Fruit fly (Drosophila melanogaster) whole organism, embryonic: Measurements from ENCODE around the gene Mpc1.

Experiments used
- CG10209 ChIP-seq: fragments of 200-800 bp; sonication (Bioruptor generic); optimal IDR thresholded peaks from 3 replicates; lab custom pipeline; 2017; ENCODE audit warnings: missing biosample characterization, mild to moderate bottlenecking, missing genetic modification characterization, missing genetic modification reagents
- CG10654 ChIP-seq: fragments of 200-800 bp; sonication (Bioruptor generic); optimal IDR thresholded peaks from 2 replicates; lab custom pipeline; 2016; ENCODE audit warnings: missing biosample characterization, missing genetic modification characterization
- CG12104 ChIP-seq: fragments of 200-800 bp; sonication (Bioruptor generic); optimal IDR thresholded peaks from 3 replicates; lab custom pipeline; 2016; ENCODE audit warnings: missing biosample characterization, missing genetic modification characterization
- CG12155 ChIP-seq: fragments of 200-800 bp; sonication (Bioruptor generic); optimal IDR thresholded peaks from 3 replicates; lab custom pipeline; 2016; ENCODE audit warnings: missing biosample characterization, missing genetic modification characterization
- CG12391 ChIP-seq: fragments of 200-800 bp; sonication (Bioruptor generic); optimal IDR thresholded peaks from 3 replicates; lab custom pipeline; 2018; ENCODE audit warnings: missing biosample characterization, mild to moderate bottlenecking, missing genetic modification characterization, moderate library complexity
- CG13287 ChIP-seq: fragments of 200-800 bp; sonication (Bioruptor generic); IDR thresholded peaks from 2 replicates; pipeline ENCODE4 v1.3.6; 2022; ENCODE audit warnings: missing biosample characterization, missing genetic modification characterization; ENCODE audit not compliant: partially characterized antibody
- CG14965 ChIP-seq: fragments of 200-800 bp; sonication (Bioruptor generic); optimal IDR thresholded peaks from 2 replicates; lab custom pipeline; 2016; ENCODE audit warnings: missing biosample characterization, missing genetic modification characterization, borderline replicate concordance
- CG1529 ChIP-seq: fragments of 200-800 bp; sonication (Bioruptor generic); optimal IDR thresholded peaks from 3 replicates; lab custom pipeline; 2018; ENCODE audit warnings: missing biosample characterization, missing genetic modification characterization
- CG1792 ChIP-seq: fragments of 200-800 bp; sonication (Bioruptor generic); optimal IDR thresholded peaks from 2 replicates; lab custom pipeline; 2016; ENCODE audit warnings: missing biosample characterization, missing genetic modification characterization
- CG2712 ChIP-seq: fragments of 200-800 bp; optimal IDR thresholded peaks from 3 replicates; lab custom pipeline; 2019; ENCODE audit warnings: missing biosample characterization, mild to moderate bottlenecking, missing genetic modification characterization, moderate library complexity
- CG4707 ChIP-seq: fragments of 200-800 bp; sonication (Bioruptor generic); optimal IDR thresholded peaks from 2 replicates; lab custom pipeline; 2018; ENCODE audit warnings: missing biosample characterization, mild to moderate bottlenecking, missing genetic modification characterization, moderate library complexity
- CG5953 ChIP-seq: fragments of 200-800 bp; sonication (Bioruptor generic); IDR thresholded peaks from 2 replicates; pipeline ENCODE4 v1.3.6; 2022; ENCODE audit warnings: missing biosample characterization, missing genetic modification characterization
- CG6272 ChIP-seq: fragments of 200-800 bp; sonication (Bioruptor generic); IDR thresholded peaks from 2 replicates; pipeline ENCODE4 v1.3.6; 2022; ENCODE audit warnings: missing biosample characterization, missing genetic modification characterization
- CG6765 ChIP-seq: fragments of 200-800 bp; sonication (Bioruptor generic); optimal IDR thresholded peaks from 3 replicates; lab custom pipeline; 2017; ENCODE audit warnings: missing biosample characterization, mild to moderate bottlenecking, missing genetic modification characterization
- CG6791 ChIP-seq: fragments of 200-800 bp; sonication (Bioruptor generic); IDR thresholded peaks from 3 replicates; pipeline ENCODE4 v1.3.6; 2022; ENCODE audit warnings: missing biosample characterization, missing genetic modification characterization; ENCODE audit not compliant: partially characterized antibody
- CG7839 ChIP-seq: fragments of 200-800 bp; sonication (Bioruptor generic); optimal IDR thresholded peaks from 3 replicates; lab custom pipeline; 2018; ENCODE audit warnings: missing biosample characterization, mild to moderate bottlenecking, missing genetic modification characterization, moderate library complexity
- CG8290 ChIP-seq, 3 experiments: fragments of 200-800 bp; sonication (Bioruptor generic); optimal IDR thresholded peaks; 2 replicates each; lab custom pipeline; 2016 to 2019; ENCODE audit warnings: missing biosample characterization in 3 of 3, missing genetic modification characterization in 3 of 3, mild to moderate bottlenecking in 2 of 3, moderate library complexity in 1 of 3
- CG9727 ChIP-seq: fragments of 200-800 bp; sonication (Bioruptor generic); optimal IDR thresholded peaks from 3 replicates; lab custom pipeline; 2017; ENCODE audit warnings: missing biosample characterization, mild to moderate bottlenecking, missing genetic modification characterization
- CG9932 ChIP-seq: fragments of 200-800 bp; sonication (Bioruptor generic); IDR thresholded peaks from 2 replicates; pipeline ENCODE4 v1.3.6; 2022; ENCODE audit warnings: missing biosample characterization, missing genetic modification characterization
- D19B ChIP-seq: fragments of 200-800 bp; sonication (Bioruptor generic); optimal IDR thresholded peaks from 2 replicates; lab custom pipeline; 2017; ENCODE audit warnings: missing biosample characterization, mild to moderate bottlenecking, missing genetic modification characterization
- Doc2 ChIP-seq: fragments of 200-800 bp; sonication (Bioruptor generic); IDR thresholded peaks from 2 replicates; pipeline ENCODE4 v1.3.6; 2022; ENCODE audit warnings: missing biosample characterization, missing genetic modification characterization
- Med ChIP-seq: fragments of 200-800 bp; sonication (Bioruptor generic); peaks from one replicate; lab custom pipeline; 2016; ENCODE audit warnings: missing biosample characterization, missing genetic modification characterization, mild to moderate bottlenecking, inconsistent platforms, moderate library complexity
- Sox100B ChIP-seq: fragments of 200-800 bp; sonication (Bioruptor generic); optimal IDR thresholded peaks from 3 replicates; lab custom pipeline; 2018; ENCODE audit warnings: missing biosample characterization, mild to moderate bottlenecking, missing genetic modification characterization
- Sry-δ ChIP-seq: fragments of 200-800 bp; sonication (Bioruptor generic); optimal IDR thresholded peaks from 2 replicates; lab custom pipeline; 2016; ENCODE audit warnings: missing biosample characterization, missing genetic modification characterization
- Trl ChIP-seq, 3 experiments: fragments of >200 bp in 2 of 3; fragments of 200-800 bp in 1 of 3; sonication (Bioruptor generic) in 1 of 3; optimal IDR thresholded peaks; 2 replicates in 1 of 3; 3 replicates in 2 of 3; lab custom pipeline; 2016 to 2017; ENCODE audit warnings: missing biosample characterization in 1 of 3, missing genetic modification characterization in 1 of 3
- Xbp1 ChIP-seq: fragments of 200-800 bp; sonication (Bioruptor generic); optimal IDR thresholded peaks from 3 replicates; lab custom pipeline; 2016; ENCODE audit warnings: missing biosample characterization, mild to moderate bottlenecking, missing genetic modification characterization
- Xrp1 ChIP-seq: fragments of 200-800 bp; sonication (Bioruptor generic); IDR thresholded peaks from 2 replicates; pipeline ENCODE4 v1.3.6; 2022; ENCODE audit warnings: missing biosample characterization, missing genetic modification characterization
- ash1 ChIP-seq: fragments of 200-800 bp; sonication (Bioruptor generic); optimal IDR thresholded peaks from 2 replicates; lab custom pipeline; 2018; ENCODE audit warnings: missing biosample characterization, mild to moderate bottlenecking, missing genetic modification characterization
- bcd ChIP-seq: fragments of 200-800 bp; sonication (Bioruptor generic); optimal IDR thresholded peaks from 2 replicates; lab custom pipeline; 2017; ENCODE audit warnings: missing biosample characterization, mild to moderate bottlenecking, missing genetic modification characterization
- cato ChIP-seq: fragments of 200-800 bp; sonication (Bioruptor generic); optimal IDR thresholded peaks from 2 replicates; lab custom pipeline; 2016; ENCODE audit warnings: missing biosample characterization, missing genetic modification characterization, borderline replicate concordance
- caup ChIP-seq: fragments of 200-800 bp; sonication (Bioruptor generic); optimal IDR thresholded peaks from 3 replicates; lab custom pipeline; 2017; ENCODE audit warnings: missing biosample characterization, mild to moderate bottlenecking, missing genetic modification characterization, moderate library complexity; ENCODE audit not compliant: severe bottlenecking
- cg ChIP-seq: fragments of 200-800 bp; sonication (Bioruptor generic); optimal IDR thresholded peaks from 3 replicates; lab custom pipeline; 2019; ENCODE audit warnings: missing biosample characterization, mild to moderate bottlenecking, missing genetic modification characterization, moderate library complexity
- ci ChIP-seq: fragments of 200-800 bp; sonication (Bioruptor generic); IDR thresholded peaks from 3 replicates; pipeline ENCODE4 v1.3.6; 2022; ENCODE audit warnings: missing biosample characterization, missing genetic modification characterization
- dysf ChIP-seq: fragments of 200-800 bp; sonication (Bioruptor generic); IDR thresholded peaks from 3 replicates; pipeline ENCODE4 v1.3.6; 2022; ENCODE audit warnings: missing biosample characterization, missing genetic modification characterization
- ewg ChIP-seq: fragments of 200-800 bp; sonication (Bioruptor generic); optimal IDR thresholded peaks from 3 replicates; lab custom pipeline; 2017; ENCODE audit warnings: mild to moderate bottlenecking, missing biosample characterization, missing genetic modification reagents, missing genetic modification characterization
- fu2 ChIP-seq: fragments of 200-800 bp; sonication (Bioruptor generic); optimal IDR thresholded peaks from 2 replicates; lab custom pipeline; 2016; ENCODE audit warnings: missing biosample characterization, missing genetic modification characterization
- grau ChIP-seq: fragments of 200-800 bp; optimal IDR thresholded peaks from 3 replicates; lab custom pipeline; 2019; ENCODE audit warnings: missing biosample characterization, mild to moderate bottlenecking, missing genetic modification characterization, moderate library complexity
- gro ChIP-seq: fragments of 200-800 bp; sonication (Bioruptor generic); optimal IDR thresholded peaks from 2 replicates; lab custom pipeline; 2016; ENCODE audit warnings: missing biosample characterization, missing genetic modification characterization
- gsb ChIP-seq: fragments of 200-800 bp; sonication (Bioruptor generic); IDR thresholded peaks from 2 replicates; pipeline ENCODE4 v1.3.6; 2022; ENCODE audit warnings: missing biosample characterization, missing genetic modification characterization
- insv ChIP-seq, 2 experiments: fragments of 200-800 bp; sonication (Bioruptor generic); optimal IDR thresholded peaks; 3 replicates each; lab custom pipeline; 2016 to 2018; ENCODE audit warnings: missing biosample characterization in 2 of 2, missing genetic modification characterization in 2 of 2
- odd ChIP-seq: fragments of 200-800 bp; sonication (Bioruptor generic); optimal IDR thresholded peaks from 2 replicates; lab custom pipeline; 2017; ENCODE audit warnings: missing biosample characterization, mild to moderate bottlenecking, missing genetic modification characterization
- pho ChIP-seq: fragments of 200-800 bp; sonication (Bioruptor generic); optimal IDR thresholded peaks from 2 replicates; lab custom pipeline; 2016; ENCODE audit warnings: missing biosample characterization, missing genetic modification characterization
- schlank ChIP-seq: fragments of 200-800 bp; sonication (Bioruptor generic); optimal IDR thresholded peaks from 2 replicates; lab custom pipeline; 2018; ENCODE audit warnings: missing biosample characterization, mild to moderate bottlenecking, missing genetic modification characterization
- slou ChIP-seq: fragments of 200-800 bp; sonication (Bioruptor generic); optimal IDR thresholded peaks from 3 replicates; lab custom pipeline; 2016; ENCODE audit warnings: missing biosample characterization, missing genetic modification characterization
- usp ChIP-seq: fragments of >200 bp; optimal IDR thresholded peaks from 2 replicates; lab custom pipeline; 2017; ENCODE audit warnings: missing biosample characterization, missing genetic modification characterization
- wdn ChIP-seq: fragments of 200-800 bp; sonication (Bioruptor generic); IDR thresholded peaks from 2 replicates; pipeline ENCODE4 v1.3.6; 2022; ENCODE audit warnings: missing biosample characterization, missing genetic modification characterization
- wor ChIP-seq: fragments of 200-800 bp; sonication (Bioruptor generic); IDR thresholded peaks from 2 replicates; pipeline ENCODE4 v1.3.6; 2022; ENCODE audit warnings: missing biosample characterization, missing genetic modification characterization
- z ChIP-seq: fragments of 200-800 bp; sonication (Bioruptor generic); IDR thresholded peaks from 3 replicates; pipeline ENCODE4 v1.3.6; 2022; ENCODE audit warnings: missing biosample characterization, missing genetic modification characterization

The Mpc1 gene

dm6 chr3R:18917976-18918871, 10.2 kb downstream of the Mpc1 start (continued):
- TF ChIP-seq Trl (optimal IDR thresholded peaks at IDR 0.05; lab: Kevin White, UChicago) (peak; percentile 47 to 61), Trl (GFP tag; optimal IDR thresholded peaks at IDR 0.05; lab: Kevin White, UChicago) (peak; percentile 7), schlank (tag; lab: Kevin White, UChicago) (no peak), CG10654 (no peak), Xrp1 (GFP tag; lab: Robert Waterston, UW) (peak; percentile 96), CG9727 (GFP tag; lab: Kevin White, UChicago) (no peak), CG6765 (peak; percentile 1), wor (no peak), slou (GFP tag; lab: Kevin White, UChicago) (no peak), pho (GFP tag; lab: Kevin White, UChicago) (no peak), CG12155 (GFP tag; lab: Kevin White, UChicago) (no peak), gsb (GFP tag; lab: Robert Waterston, UW) (no peak), D19B (GFP tag; lab: Kevin White, UChicago) (no peak), CG5953 (GFP tag; lab: Robert Waterston, UW) (no peak), bcd (GFP tag; lab: Kevin White, UChicago) (no peak), CG12391 (tag; lab: Kevin White, UChicago) (no peak), wdn (GFP tag; lab: Robert Waterston, UW) (peak; percentile 37; the same call in 1 of the 2 replicates), dysf (GFP tag; lab: Robert Waterston, UW) (no peak), Med (GFP tag; lab: Kevin White, UChicago) (peak; percentile 90), CG1792 (GFP tag; lab: Kevin White, UChicago) (no peak), CG9932 (GFP tag; lab: Robert Waterston, UW) (no peak), CG10209 (no peak), CG8290 (GFP tag; optimal IDR thresholded peaks at IDR 0.05; lab: Kevin White, UChicago) (peak; percentile 94), CG8290 (tag; optimal IDR thresholded peaks at IDR 0.05; lab: Kevin White, UChicago) (peak in 1 of 2 experiments; percentile 77), odd (GFP tag; lab: Kevin White, UChicago) (no peak), Doc2 (GFP tag; lab: Robert Waterston, UW) (no peak), ewg (GFP tag; lab: Kevin White, UChicago) (no peak), CG14965 (no peak), z (GFP tag; lab: Robert Waterston, UW) (0 out of 3 replicates have a peak, but pooled peaks have one; percentile 28), grau (tag; lab: Kevin White, UChicago) (peak; percentile 28), CG2712 (peak; percentile 20), CG1529 (no peak), ci (GFP tag; lab: Robert Waterston, UW) (peak; percentile 70; the same call in 1 of the 3 replicates), CG7839 (tag; lab: Kevin White, UChicago) (peak; percentile 23), Sry-δ (GFP tag; lab: Kevin White, UChicago) (no peak), Sox100B (GFP tag; lab: Kevin White, UChicago) (no peak), cato (GFP tag; lab: Kevin White, UChicago) (no peak), cg (GFP tag; lab: Kevin White, UChicago) (peak; percentile 77), CG13287 (GFP tag; lab: Robert Waterston, UW) (no peak; the same call in 1 of the 2 replicates), usp (GFP tag; lab: Kevin White, UChicago) (no peak), CG6272 (no peak), CG6791 (GFP tag; lab: Robert Waterston, UW) (no peak), ash1 (GFP tag; lab: Kevin White, UChicago) (no peak), Xbp1 (GFP tag; lab: Kevin White, UChicago) (no peak), insv (GFP tag; optimal IDR thresholded peaks at IDR 0.05; lab: Kevin White, UChicago) (no peak), caup (GFP tag; lab: Kevin White, UChicago) (peak; percentile 71), gro (GFP tag; lab: Kevin White, UChicago) (no peak), CG4707 (GFP tag; lab: Kevin White, UChicago) (no peak), fu2 (GFP tag; lab: Kevin White, UChicago) (no peak), CG12104 (no peak)
